Worm (Caenorhabditis elegans) whole organism, L2 larva: ENCODE measurements around the gene R12G8.1.

Experiments used
- C34F6.9 ChIP-seq: fragments of 150-350 bp; optimal IDR thresholded peaks from 2 replicates; lab custom pipeline; 2014; ENCODE audit warnings: missing biosample characterization, missing genetic modification characterization
- R02D3.7 ChIP-seq: fragments of 150-350 bp; optimal IDR thresholded peaks from 2 replicates; lab custom pipeline; 2014; ENCODE audit warnings: missing biosample characterization, missing genetic modification characterization
- ZK546.5 ChIP-seq: sonication (generic microtip); optimal IDR thresholded peaks from 2 replicates; lab custom pipeline; 2017; ENCODE audit warnings: missing biosample characterization, missing genetic modification characterization
- alr-1 ChIP-seq: fragments of 150-350 bp; optimal IDR thresholded peaks from 2 replicates; lab custom pipeline; 2014; ENCODE audit warnings: missing biosample characterization, missing genetic modification characterization
- aly-2 ChIP-seq: fragments of 150-350 bp; optimal IDR thresholded peaks from 2 replicates; lab custom pipeline; 2014; ENCODE audit warnings: missing biosample characterization, missing genetic modification characterization
- ama-1 ChIP-seq: fragments of 150-350 bp; optimal IDR thresholded peaks from 2 replicates; lab custom pipeline; 2018; ENCODE audit warnings: inconsistent platforms
- blmp-1 ChIP-seq: sonication (generic microtip); optimal IDR thresholded peaks from 2 replicates; lab custom pipeline; 2017; ENCODE audit warnings: missing genetic modification characterization, mild to moderate bottlenecking, missing compliant biosample characterization, antibody characterized with exemption, moderate library complexity; ENCODE audit not compliant: insufficient read depth
- ceh-16 ChIP-seq: fragments of 150-350 bp; optimal IDR thresholded peaks from 2 replicates; lab custom pipeline; 2014; ENCODE audit warnings: missing biosample characterization, missing genetic modification characterization
- ceh-82 ChIP-seq: fragments of 150-350 bp; optimal IDR thresholded peaks from 2 replicates; lab custom pipeline; 2014; ENCODE audit warnings: missing biosample characterization, missing genetic modification characterization
- crh-2 ChIP-seq: sonication (generic microtip); optimal IDR thresholded peaks from 2 replicates; lab custom pipeline; 2017; ENCODE audit warnings: missing biosample characterization, missing genetic modification characterization
- dmd-4 ChIP-seq: sonication (generic microtip); optimal IDR thresholded peaks from 2 replicates; lab custom pipeline; 2017; ENCODE audit warnings: missing biosample characterization, missing genetic modification characterization
- elt-1 ChIP-seq: fragments of 150-350 bp; optimal IDR thresholded peaks from 2 replicates; lab custom pipeline; 2014; ENCODE audit warnings: missing biosample characterization, missing genetic modification characterization
- elt-3 ChIP-seq: sonication (generic microtip); optimal IDR thresholded peaks from 2 replicates; lab custom pipeline; 2017; ENCODE audit warnings: missing biosample characterization, missing genetic modification characterization
- fos-1 ChIP-seq: fragments of 150-350 bp; optimal IDR thresholded peaks from 2 replicates; lab custom pipeline; 2014; ENCODE audit warnings: missing biosample characterization, missing genetic modification characterization
- gmeb-1 ChIP-seq: fragments of 150-350 bp; optimal IDR thresholded peaks from 2 replicates; lab custom pipeline; 2014; ENCODE audit warnings: missing biosample characterization, missing genetic modification characterization
- lin-11 ChIP-seq: fragments of 150-350 bp; sonication (generic microtip); optimal IDR thresholded peaks from 2 replicates; lab custom pipeline; 2014; ENCODE audit warnings: missing biosample characterization, missing genetic modification characterization, inconsistent platforms, mixed read lengths
- lin-13 ChIP-seq: fragments of 150-350 bp; optimal IDR thresholded peaks from 2 replicates; lab custom pipeline; 2014; ENCODE audit warnings: missing biosample characterization, missing genetic modification reagents, missing genetic modification characterization
- lin-39 ChIP-seq: fragments of 150-350 bp; optimal IDR thresholded peaks from 2 replicates; lab custom pipeline; 2014; ENCODE audit warnings: missing biosample characterization, missing genetic modification reagents, missing genetic modification characterization
- lsy-2 ChIP-seq, 2 experiments: fragments of 150-350 bp in 1 of 2; sonication (generic microtip) in 1 of 2; optimal IDR thresholded peaks; 2 replicates each; lab custom pipeline; 2014 to 2017; ENCODE audit warnings: missing biosample characterization in 2 of 2, missing genetic modification characterization in 2 of 2
- mab-5 ChIP-seq: fragments of 150-350 bp; optimal IDR thresholded peaks from 2 replicates; lab custom pipeline; 2014; ENCODE audit warnings: missing biosample characterization, missing genetic modification characterization
- mbf-1 ChIP-seq: sonication (generic microtip); optimal IDR thresholded peaks from 2 replicates; lab custom pipeline; 2017; ENCODE audit warnings: missing biosample characterization, missing genetic modification characterization
- mdl-1 ChIP-seq, 2 experiments: fragments of 150-350 bp in 1 of 2; sonication (generic microtip) in 1 of 2; optimal IDR thresholded peaks; 2 replicates each; lab custom pipeline; 2017; ENCODE audit warnings: missing biosample characterization in 2 of 2, missing genetic modification characterization in 2 of 2
- nhr-10 ChIP-seq: sonication (generic microtip); optimal IDR thresholded peaks from 2 replicates; lab custom pipeline; 2017; ENCODE audit warnings: missing biosample characterization, missing genetic modification characterization
- nhr-11 ChIP-seq: fragments of 150-350 bp; optimal IDR thresholded peaks from 2 replicates; lab custom pipeline; 2014; ENCODE audit warnings: missing biosample characterization, missing genetic modification characterization
- nhr-129 ChIP-seq: fragments of 150-350 bp; optimal IDR thresholded peaks from 2 replicates; lab custom pipeline; 2014; ENCODE audit warnings: missing biosample characterization, missing genetic modification characterization
- nhr-237 ChIP-seq: fragments of 150-350 bp; optimal IDR thresholded peaks from 2 replicates; lab custom pipeline; 2014; ENCODE audit warnings: missing biosample characterization, missing genetic modification characterization
- nhr-25 ChIP-seq: fragments of 150-350 bp; sonication (generic microtip); optimal IDR thresholded peaks from 3 replicates; lab custom pipeline; 2014; ENCODE audit warnings: missing biosample characterization, missing genetic modification characterization
- nhr-6 ChIP-seq: fragments of 150-350 bp; optimal IDR thresholded peaks from 2 replicates; lab custom pipeline; 2014; ENCODE audit warnings: missing biosample characterization, missing genetic modification characterization
- nhr-77 ChIP-seq: fragments of 150-350 bp; optimal IDR thresholded peaks from 2 replicates; lab custom pipeline; 2014; ENCODE audit warnings: missing biosample characterization, missing genetic modification characterization
- peb-1 ChIP-seq: fragments of 150-350 bp; optimal IDR thresholded peaks from 2 replicates; lab custom pipeline; 2014; ENCODE audit warnings: missing biosample characterization, missing genetic modification characterization
- sem-4 ChIP-seq: fragments of 150-350 bp; optimal IDR thresholded peaks from 2 replicates; lab custom pipeline; 2014; ENCODE audit warnings: missing biosample characterization, missing genetic modification reagents, missing genetic modification characterization
- skn-1 ChIP-seq: sonication (generic microtip); optimal IDR thresholded peaks from 2 replicates; lab custom pipeline; 2017; ENCODE audit warnings: missing biosample characterization, missing genetic modification characterization
- sma-3 ChIP-seq: sonication (generic microtip); optimal IDR thresholded peaks from 2 replicates; lab custom pipeline; 2016; ENCODE audit warnings: missing genetic modification reagents, missing genetic modification characterization, missing compliant biosample characterization
- sma-9 ChIP-seq, 2 experiments: fragments of 150-350 bp in 1 of 2; sonication (generic microtip) in 1 of 2; optimal IDR thresholded peaks; 2 replicates each; lab custom pipeline; 2014 to 2016; ENCODE audit warnings: missing genetic modification characterization in 2 of 2, mild to moderate bottlenecking in 1 of 2, missing biosample characterization in 1 of 2, missing compliant biosample characterization in 1 of 2, missing genetic modification reagents in 1 of 2, moderate library complexity in 1 of 2
- snpc-4 ChIP-seq: fragments of 150-350 bp; optimal IDR thresholded peaks from 2 replicates; lab custom pipeline; 2014; ENCODE audit warnings: missing biosample characterization, missing genetic modification characterization
- unc-39 ChIP-seq: fragments of 150-350 bp; optimal IDR thresholded peaks from 2 replicates; lab custom pipeline; 2014; ENCODE audit warnings: missing biosample characterization, missing genetic modification characterization
- unc-55 ChIP-seq: fragments of 150-350 bp; sonication (generic microtip); optimal IDR thresholded peaks from 3 replicates; lab custom pipeline; 2014; ENCODE audit warnings: missing biosample characterization, missing genetic modification reagents, missing genetic modification characterization
- unc-62 ChIP-seq: fragments of 150-350 bp; optimal IDR thresholded peaks from 2 replicates; lab custom pipeline; 2014; ENCODE audit warnings: missing biosample characterization, missing genetic modification reagents, missing genetic modification characterization
- zag-1 ChIP-seq: fragments of 150-350 bp; optimal IDR thresholded peaks from 2 replicates; lab custom pipeline; 2014; ENCODE audit warnings: missing biosample characterization, missing genetic modification characterization
- ztf-11 ChIP-seq: sonication (generic microtip); optimal IDR thresholded peaks from 2 replicates; lab custom pipeline; 2017; ENCODE audit warnings: missing biosample characterization, missing genetic modification characterization

R12G8.1 gene

DNA sequence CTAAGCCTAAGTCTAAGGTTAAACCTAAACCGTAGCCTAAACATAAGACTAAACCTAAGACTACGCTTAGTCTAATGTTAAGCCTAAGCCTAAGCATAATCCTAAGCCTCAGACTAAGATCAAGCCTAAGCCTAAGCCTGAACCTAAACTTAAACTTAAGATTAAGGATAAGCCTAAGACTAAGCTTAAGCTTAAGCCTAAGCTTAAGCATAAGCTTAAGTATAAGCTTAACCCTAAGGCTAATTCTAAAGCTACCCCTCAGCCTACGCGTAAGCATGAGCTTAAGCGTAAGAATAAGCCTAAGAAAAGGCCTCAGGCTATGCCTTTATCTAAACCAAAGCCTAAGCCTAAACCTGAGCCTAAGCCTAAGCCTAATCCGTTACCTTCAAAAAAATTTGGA, 20.7 kb downstream of the R12G8.1 start:
- TF ChIP-seq ceh-16 (tag; lab: Kevin White, UChicago) (no peak), blmp-1 (tag; lab: Kevin White, UChicago) (no peak), mdl-1 (tag; optimal IDR thresholded peaks at IDR 0.05; lab: Kevin White, UChicago) (no peak), ceh-82 (no peak), nhr-6 (tag; lab: Kevin White, UChicago) (no peak), ama-1 (lab: Kevin White, UChicago) (no peak), elt-3 (no peak), snpc-4 (tag; lab: Kevin White, UChicago) (no peak), unc-55 (GFP tag; lab: Kevin White, UChicago) (no peak), mbf-1 (tag; lab: Kevin White, UChicago) (no peak), peb-1 (tag; lab: Kevin White, UChicago) (no peak), dmd-4 (no peak), R02D3.7 (tag; lab: Kevin White, UChicago) (no peak), C34F6.9 (tag; lab: Kevin White, UChicago) (no peak), crh-2 (tag; lab: Kevin White, UChicago) (no peak), ztf-11 (tag; lab: Kevin White, UChicago) (no peak), nhr-129 (tag; lab: Kevin White, UChicago) (no peak)

- no peak for TF ChIP-seq zag-1 (tag; lab: Kevin White, UChicago)
- TF ChIP-seq fos-1 (tag; lab: Kevin White, UChicago), result no peak
- TF ChIP-seq ZK546.5 (tag; lab: Kevin White, UChicago), result no peak
- TF ChIP-seq aly-2 (tag; lab: Kevin White, UChicago), result no peak
- no peak for TF ChIP-seq R02D3.7 (tag; lab: Kevin White, UChicago)
- TF ChIP-seq nhr-237, result no peak
Observed at ce11 chrV:17724704-17725103, 24.3 kb downstream of the R12G8.1 start, which contains the start of gene fat-5. fat-5 (plus strand) TSS chrV:17725004.

DNA sequence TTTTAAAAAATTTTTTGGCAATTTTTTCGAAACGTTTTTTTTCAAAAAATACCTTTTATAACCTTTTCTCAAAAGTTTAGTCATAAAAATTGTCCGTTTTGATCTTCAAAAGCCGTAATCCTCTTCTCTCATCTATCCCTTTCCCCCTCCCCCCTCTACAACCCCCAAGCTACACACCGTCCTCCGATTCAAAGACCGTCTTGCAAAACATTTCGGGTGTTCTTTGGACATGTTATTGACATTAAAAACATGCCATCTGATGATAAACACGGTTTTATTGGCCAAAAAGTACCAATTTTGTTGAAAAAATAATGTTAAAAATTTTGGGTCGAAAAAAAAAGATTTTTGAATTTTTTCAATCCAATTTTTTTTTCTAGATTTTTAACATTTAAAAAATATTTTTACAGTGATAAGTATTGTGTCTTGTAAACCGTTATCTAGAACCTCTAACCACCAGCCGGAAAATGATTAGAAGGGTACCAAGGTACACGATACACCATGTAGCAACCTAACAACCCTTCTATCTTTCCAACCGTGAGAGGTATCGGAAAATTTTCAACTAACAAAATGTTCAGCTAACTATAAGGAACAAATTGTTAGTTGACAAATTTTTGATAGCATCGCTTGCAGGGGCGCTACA, 25.8 kb downstream of the R12G8.1 start:
- TF ChIP-seq nhr-25, result no peak
- no peak for TF ChIP-seq snpc-4 (tag; lab: Kevin White, UChicago)
- no peak for TF ChIP-seq lin-13 (GFP tag; lab: Kevin White, UChicago)
- TF ChIP-seq nhr-11 (tag; lab: Kevin White, UChicago), result no peak
- TF ChIP-seq nhr-237, result no peak

ce11 chrV:17722553-17722952, 26.5 kb downstream of the R12G8.1 start:
- TF ChIP-seq zag-1 (tag; lab: Kevin White, UChicago) (no peak), unc-39 (tag; lab: Kevin White, UChicago) (no peak), crh-2 (tag; lab: Kevin White, UChicago) (no peak), nhr-129 (tag; lab: Kevin White, UChicago) (no peak), nhr-10 (tag; lab: Kevin White, UChicago) (no peak), sem-4 (tag; lab: Kevin White, UChicago) (no peak), nhr-11 (tag; lab: Kevin White, UChicago) (no peak), dmd-4 (no peak), lsy-2 (tag; optimal IDR thresholded peaks at IDR 0.05; lab: Kevin White, UChicago) (no peak), R02D3.7 (tag; lab: Kevin White, UChicago) (no peak), lin-39 (tag; lab: Kevin White, UChicago) (no peak), aly-2 (tag; lab: Kevin White, UChicago) (no peak), skn-1 (tag; lab: Kevin White, UChicago) (no peak), mdl-1 (tag; optimal IDR thresholded peaks at IDR 0.05; lab: Kevin White, UChicago) (no peak), ztf-11 (tag; lab: Kevin White, UChicago) (no peak), snpc-4 (tag; lab: Kevin White, UChicago) (no peak), alr-1 (tag; lab: Kevin White, UChicago) (no peak), mab-5 (tag; lab: Kevin White, UChicago) (no peak), sma-3 (GFP tag; lab: Kevin White, UChicago) (no peak)

ce11 chrV:17721709-17722108, 27.3 kb downstream of the R12G8.1 start:
- TF ChIP-seq skn-1 (tag; lab: Kevin White, UChicago), result no peak
- no peak for TF ChIP-seq nhr-77 (tag; lab: Kevin White, UChicago)
- no peak for TF ChIP-seq nhr-25
- no peak for TF ChIP-seq nhr-10 (tag; lab: Kevin White, UChicago)
- peak; percentile 20 for TF ChIP-seq gmeb-1
- no peak for TF ChIP-seq unc-62 (GFP tag; lab: Kevin White, UChicago)
- peak; percentile 75 for TF ChIP-seq fos-1 (tag; lab: Kevin White, UChicago)
- no peak for TF ChIP-seq blmp-1 (tag; lab: Kevin White, UChicago)
- TF ChIP-seq sma-3 (GFP tag; lab: Kevin White, UChicago), result no peak
- TF ChIP-seq ceh-82, result no peak
- no peak for TF ChIP-seq snpc-4 (tag; lab: Kevin White, UChicago)
- TF ChIP-seq elt-1, result no peak
- no peak for TF ChIP-seq lin-11 (tag; lab: Kevin White, UChicago)
- TF ChIP-seq sma-9 (GFP tag; optimal IDR thresholded peaks at IDR 0.05; lab: Kevin White, UChicago), result peak; percentile 62
- TF ChIP-seq sma-9 (tag; optimal IDR thresholded peaks at IDR 0.05; lab: Kevin White, UChicago), result no peak
- TF ChIP-seq elt-3, result no peak
- TF ChIP-seq nhr-129 (tag; lab: Kevin White, UChicago), result peak; percentile 28
- TF ChIP-seq zag-1 (tag; lab: Kevin White, UChicago), result no peak
- TF ChIP-seq, all 48 proteins: peak for 4
